Fruit fly (Drosophila melanogaster): Measurements from ENCODE around the gene Pi3K92E.
A peak's percentile ranks its signal among the peaks of the same experiment; 100 is the strongest.

Pi3K92E gene

DNA sequence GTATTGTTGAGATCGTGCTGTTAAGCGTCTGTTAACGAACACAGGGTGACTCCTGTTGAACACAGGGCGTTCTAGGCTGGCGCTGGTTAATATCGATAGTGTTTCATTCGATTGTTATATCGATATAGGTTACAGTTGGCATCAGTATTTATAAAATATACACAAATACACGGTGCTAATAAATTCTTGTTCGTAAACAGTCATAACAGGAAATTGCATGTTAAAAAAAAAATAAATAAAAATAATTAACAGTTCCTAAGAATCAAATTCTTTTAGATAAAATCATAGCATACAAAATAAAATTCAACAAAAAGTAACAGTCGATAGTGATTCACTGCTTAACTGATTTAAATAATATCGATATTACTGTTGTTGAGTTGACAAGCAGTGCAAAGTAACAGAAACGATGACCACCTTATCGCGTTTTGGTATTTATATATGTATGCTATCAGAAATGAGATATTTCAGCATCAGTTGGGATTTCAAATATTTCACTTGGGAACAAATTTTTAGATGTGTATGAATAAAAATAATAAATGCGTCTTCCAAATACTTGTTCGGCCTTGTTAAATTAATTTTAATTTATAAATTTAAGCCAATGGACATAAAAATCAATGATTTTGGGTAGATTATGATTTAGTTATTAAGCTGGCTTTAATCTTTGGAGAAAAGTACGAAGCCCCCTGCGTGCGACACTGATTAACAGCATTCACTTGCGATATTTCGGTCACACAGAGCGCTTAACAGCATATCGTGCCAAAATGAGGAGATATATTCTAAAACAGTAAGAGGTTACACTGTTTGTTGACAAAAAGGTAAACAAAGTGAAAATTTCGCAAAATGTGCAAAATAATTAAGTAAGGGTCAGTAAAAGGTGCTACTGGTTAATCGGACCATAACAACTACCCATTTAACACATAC, at the start of gene Pi3K92E, which contains the start of gene Lrrk:
Gene Pi3K92E (minus strand): TSS at position 59 of the 921 bp plus-strand sequence.
Gene Lrrk (plus strand): TSS at position 807 of the 921 bp plus-strand sequence.
- no peak for TF ChIP-seq Mio (GFP tag; optimal IDR thresholded peaks at IDR 0.05)
- no peak for TF ChIP-seq GATAd (GFP tag; optimal IDR thresholded peaks at IDR 0.05)
- no peak for TF ChIP-seq Abd-B (GFP tag; optimal IDR thresholded peaks at IDR 0.05)
- no peak for TF ChIP-seq Hr78 (GFP tag; optimal IDR thresholded peaks at IDR 0.05)
- TF ChIP-seq foxo (GFP tag; optimal IDR thresholded peaks at IDR 0.05), result no peak
- TF ChIP-seq CG9705 (GFP tag; optimal IDR thresholded peaks at IDR 0.05), result peak; percentile 18
- no peak for TF ChIP-seq woc (GFP tag; optimal IDR thresholded peaks at IDR 0.05)
- TF ChIP-seq Hr83 (GFP tag; optimal IDR thresholded peaks at IDR 0.05; ENCODE audit: poor library complexity, severe bottlenecking), result peak; percentile 11
- TF ChIP-seq Sp1 (GFP tag; optimal IDR thresholded peaks at IDR 0.05), result no peak
- no peak for TF ChIP-seq psq (GFP tag; optimal IDR thresholded peaks at IDR 0.05)
- no peak for TF ChIP-seq ey (GFP tag; optimal IDR thresholded peaks at IDR 0.05)
- TF ChIP-seq rgr (GFP tag; optimal IDR thresholded peaks at IDR 0.05), result no peak
- no peak for TF ChIP-seq Jra (GFP tag; optimal IDR thresholded peaks at IDR 0.05)
- no peak for TF ChIP-seq tai (GFP tag; optimal IDR thresholded peaks at IDR 0.05)
- TF ChIP-seq dsf (GFP tag; optimal IDR thresholded peaks at IDR 0.05; ENCODE audit: borderline replicate concordance), result no peak
- TF ChIP-seq jim (GFP tag; optimal IDR thresholded peaks at IDR 0.05), result no peak
- TF ChIP-seq HLH106 (tag; optimal IDR thresholded peaks at IDR 0.05), result peak; percentile 36
- no peak for TF ChIP-seq Vsx2 (GFP tag; optimal IDR thresholded peaks at IDR 0.05; ENCODE audit: partially characterized antibody)
- no peak for TF ChIP-seq sage (GFP tag; optimal IDR thresholded peaks at IDR 0.05)
- peak; percentile 12 for TF ChIP-seq h (GFP tag; optimal IDR thresholded peaks at IDR 0.05)
- TF ChIP-seq CG32264 (GFP tag; optimal IDR thresholded peaks at IDR 0.05), result no peak
- TF ChIP-seq CrebA (GFP tag; optimal IDR thresholded peaks at IDR 0.05; ENCODE audit: borderline replicate concordance), result no peak
- TF ChIP-seq br (GFP tag; optimal IDR thresholded peaks at IDR 0.05), result no peak
- TF ChIP-seq Myc (optimal IDR thresholded peaks at IDR 0.05), result no peak
- no peak for TF ChIP-seq Dfd (GFP tag; optimal IDR thresholded peaks at IDR 0.05)

dm6 chr3R:20677251-20677650, 42.7 kb upstream of the Pi3K92E start, which contains the start of gene CG4000:
CG4000 (minus strand) TSS chr3R:20677351.
- TF ChIP-seq GATAd (GFP tag; optimal IDR thresholded peaks at IDR 0.05), result no peak
- TF ChIP-seq Hr83 (GFP tag; optimal IDR thresholded peaks at IDR 0.05; ENCODE audit: poor library complexity, severe bottlenecking), result no peak
- TF ChIP-seq Mio (GFP tag; optimal IDR thresholded peaks at IDR 0.05), result no peak
- TF ChIP-seq CG9705 (GFP tag; optimal IDR thresholded peaks at IDR 0.05), result no peak
- TF ChIP-seq woc (GFP tag; optimal IDR thresholded peaks at IDR 0.05), result no peak
- no peak for TF ChIP-seq Myc (optimal IDR thresholded peaks at IDR 0.05)
- TF ChIP-seq dsf (GFP tag; optimal IDR thresholded peaks at IDR 0.05; ENCODE audit: borderline replicate concordance), result no peak
- no peak for TF ChIP-seq Dif (GFP tag; optimal IDR thresholded peaks at IDR 0.05; ENCODE audit: partially characterized antibody)
- no peak for TF ChIP-seq OdsH (GFP tag; optimal IDR thresholded peaks at IDR 0.05)
- no peak for TF ChIP-seq Vsx2 (GFP tag; optimal IDR thresholded peaks at IDR 0.05; ENCODE audit: partially characterized antibody)
- no peak for TF ChIP-seq usp (GFP tag; optimal IDR thresholded peaks at IDR 0.05)

dm6 chr3R:20675772-20676171, 41.2 kb upstream of the Pi3K92E start:
- TF ChIP-seq N (GFP tag; optimal IDR thresholded peaks at IDR 0.05) (peak; percentile 38), rgr (GFP tag; optimal IDR thresholded peaks at IDR 0.05) (no peak), Myc (optimal IDR thresholded peaks at IDR 0.05) (peak; percentile 75), Vsx2 (GFP tag; optimal IDR thresholded peaks at IDR 0.05; ENCODE audit: partially characterized antibody) (no peak)

dm6 chr3R:20669040-20669621, 34.6 kb upstream of the Pi3K92E start, which contains the start of gene Cpr92F:
Cpr92F (plus strand) TSS chr3R:20669571.
- no peak for TF ChIP-seq h (GFP tag; optimal IDR thresholded peaks at IDR 0.05)
- TF ChIP-seq Mio (GFP tag; optimal IDR thresholded peaks at IDR 0.05), result no peak
- no peak for TF ChIP-seq Abd-B (GFP tag; optimal IDR thresholded peaks at IDR 0.05)

DNA sequence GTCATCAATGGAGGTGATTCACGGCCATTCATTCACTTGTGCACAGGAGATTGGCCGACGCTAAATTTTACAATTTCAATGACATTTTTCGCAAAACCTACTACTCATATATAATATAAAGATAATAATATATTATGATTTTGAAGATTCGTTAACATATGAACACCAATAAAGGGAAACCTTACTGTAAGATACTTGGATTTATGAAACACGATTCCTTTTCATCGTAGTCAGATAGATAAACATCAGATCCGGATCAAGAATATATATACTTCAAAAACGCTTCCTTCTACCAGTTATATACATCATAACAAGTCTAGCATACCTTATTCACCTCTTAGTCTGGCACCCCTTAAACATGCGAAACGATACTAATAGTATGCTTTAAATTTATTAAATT, 25.3 kb upstream of the Pi3K92E start, which contains the start of gene Nep4:
Gene Nep4 (minus strand): TSS at position 101 of the 400 bp plus-strand sequence.
- no peak for TF ChIP-seq woc (GFP tag; optimal IDR thresholded peaks at IDR 0.05)
- no peak for TF ChIP-seq N (GFP tag; optimal IDR thresholded peaks at IDR 0.05)
- no peak for TF ChIP-seq h (GFP tag; optimal IDR thresholded peaks at IDR 0.05)
- no peak for TF ChIP-seq usp (GFP tag; optimal IDR thresholded peaks at IDR 0.05)
- no peak for TF ChIP-seq Dif (GFP tag; optimal IDR thresholded peaks at IDR 0.05; ENCODE audit: partially characterized antibody)
- TF ChIP-seq brk (GFP tag; optimal IDR thresholded peaks at IDR 0.05), result no peak
- TF ChIP-seq Dfd (GFP tag; optimal IDR thresholded peaks at IDR 0.05), result no peak

Measured in whole organism, wandering third instar larva.